Worm (Caenorhabditis elegans) whole organism, L1 larva: Measurements from ENCODE around the gene F55A11.7.

Source experiments
- C34B4.2 ChIP-seq: sonication (generic microtip); optimal IDR thresholded peaks from 2 replicates; lab custom pipeline; 2017; ENCODE audit warnings: mild to moderate bottlenecking, missing genetic modification characterization, missing compliant biosample characterization
- F16B12.6 ChIP-seq: fragments of 150-350 bp; optimal IDR thresholded peaks from 2 replicates; lab custom pipeline; 2014; ENCODE audit warnings: missing biosample characterization, missing genetic modification characterization
- aha-1 ChIP-seq: fragments of 150-350 bp; optimal IDR thresholded peaks from 2 replicates; lab custom pipeline; 2014; ENCODE audit warnings: missing biosample characterization, missing genetic modification characterization
- ama-1 ChIP-seq: fragments of 150-350 bp; optimal IDR thresholded peaks from 2 replicates; lab custom pipeline; 2014
- ceh-90 ChIP-seq: sonication (generic microtip); optimal IDR thresholded peaks from 2 replicates; lab custom pipeline; 2016; ENCODE audit warnings: missing genetic modification characterization, missing compliant biosample characterization
- efl-1 ChIP-seq, 4 experiments: fragments of 150-350 bp; optimal IDR thresholded peaks in 3 of 4; peaks in 1 of 4; 1 replicate in 1 of 4; 2 replicates in 3 of 4; lab custom pipeline; 2014; ENCODE audit warnings: missing biosample characterization in 2 of 4, missing genetic modification characterization in 2 of 4, missing genetic modification reagents in 2 of 4
- egl-13 ChIP-seq: sonication (generic microtip); optimal IDR thresholded peaks from 2 replicates; lab custom pipeline; 2016; ENCODE audit warnings: missing genotype, missing genetic modification reagents, missing genetic modification characterization, missing compliant biosample characterization
- egl-27 ChIP-seq, 2 experiments: fragments of 150-350 bp in 1 of 2; sonication (generic microtip); optimal IDR thresholded peaks; 3 replicates each; lab custom pipeline; 2017 to 2018; ENCODE audit warnings: missing biosample characterization in 2 of 2, missing genetic modification characterization in 2 of 2, missing genetic modification reagents in 2 of 2
- ets-5 ChIP-seq: fragments of 200-800 bp; sonication (Bioruptor generic); IDR thresholded peaks from 2 replicates; pipeline ENCODE4 v1.3.6; 2022; ENCODE audit warnings: missing genetic modification characterization, missing compliant biosample characterization
- fkh-4 ChIP-seq: sonication (generic microtip); optimal IDR thresholded peaks from 2 replicates; lab custom pipeline; 2016; ENCODE audit warnings: missing compliant biosample characterization, missing genetic modification characterization, borderline replicate concordance
- grh-1 ChIP-seq: fragments of 200-800 bp; sonication (Bioruptor generic); IDR thresholded peaks from 2 replicates; pipeline ENCODE4 v1.3.6; 2022; ENCODE audit warnings: missing genetic modification reagents, missing genetic modification characterization, missing compliant biosample characterization
- hlh-17 ChIP-seq: fragments of 200-800 bp; sonication (Bioruptor generic); optimal IDR thresholded peaks from 2 replicates; lab custom pipeline; 2018; ENCODE audit warnings: missing genetic modification characterization, mild to moderate bottlenecking, missing compliant biosample characterization, moderate library complexity, borderline replicate concordance
- hlh-4 ChIP-seq: sonication (generic microtip); optimal IDR thresholded peaks from 2 replicates; lab custom pipeline; 2016; ENCODE audit warnings: mild to moderate bottlenecking, missing genetic modification characterization, missing compliant biosample characterization
- hpl-2 ChIP-seq: fragments of 150-350 bp; optimal IDR thresholded peaks from 2 replicates; lab custom pipeline; 2014; ENCODE audit warnings: missing biosample characterization, missing genetic modification reagents, missing genetic modification characterization
- irx-1 ChIP-seq: sonication (generic microtip); optimal IDR thresholded peaks from 2 replicates; lab custom pipeline; 2016; ENCODE audit warnings: missing genetic modification characterization, missing compliant biosample characterization
- jun-1 ChIP-seq: fragments of 150-350 bp; optimal IDR thresholded peaks from 2 replicates; lab custom pipeline; 2014; ENCODE audit warnings: missing biosample characterization, missing genetic modification reagents, missing genetic modification characterization
- lin-14 ChIP-seq: fragments of 200-800 bp; sonication (Bioruptor generic); optimal IDR thresholded peaks from 2 replicates; lab custom pipeline; 2018; ENCODE audit warnings: mild to moderate bottlenecking, missing genetic modification characterization, moderate library complexity, missing compliant biosample characterization
- lir-3 ChIP-seq: sonication (generic microtip); optimal IDR thresholded peaks from 2 replicates; lab custom pipeline; 2016; ENCODE audit warnings: mild to moderate bottlenecking, missing genetic modification characterization, moderate library complexity, missing compliant biosample characterization; ENCODE audit not compliant: poor library complexity
- mdl-1 ChIP-seq, 2 experiments: fragments of 150-350 bp; optimal IDR thresholded peaks; 2 replicates each; lab custom pipeline; 2014 to 2017; ENCODE audit warnings: missing biosample characterization in 2 of 2, missing genetic modification characterization in 2 of 2, inconsistent platforms in 1 of 2
- mef-2 ChIP-seq: fragments of 150-350 bp; optimal IDR thresholded peaks from 2 replicates; lab custom pipeline; 2014; ENCODE audit warnings: missing biosample characterization, missing genetic modification characterization
- nhr-12 ChIP-seq: sonication (generic microtip); optimal IDR thresholded peaks from 2 replicates; lab custom pipeline; 2017; ENCODE audit warnings: missing biosample characterization, missing genetic modification characterization
- nhr-20 ChIP-seq: sonication (generic microtip); optimal IDR thresholded peaks from 2 replicates; lab custom pipeline; 2016; ENCODE audit warnings: mild to moderate bottlenecking, missing genetic modification characterization, missing compliant biosample characterization
- nhr-237 ChIP-seq: fragments of 150-350 bp; optimal IDR thresholded peaks from 2 replicates; lab custom pipeline; 2014; ENCODE audit warnings: missing biosample characterization, missing genetic modification characterization
- nhr-47 ChIP-seq: sonication (generic microtip); optimal IDR thresholded peaks from 2 replicates; lab custom pipeline; 2016; ENCODE audit warnings: mild to moderate bottlenecking, missing genetic modification characterization, moderate library complexity, missing compliant biosample characterization
- nhr-71 ChIP-seq: sonication (generic microtip); optimal IDR thresholded peaks from 2 replicates; lab custom pipeline; 2016; ENCODE audit warnings: mild to moderate bottlenecking, missing genetic modification characterization, moderate library complexity, missing compliant biosample characterization
- nhr-76 ChIP-seq: sonication (generic microtip); optimal IDR thresholded peaks from 2 replicates; lab custom pipeline; 2017; ENCODE audit warnings: missing biosample characterization, missing genetic modification characterization
- nhr-77 ChIP-seq: fragments of 150-350 bp; optimal IDR thresholded peaks from 2 replicates; lab custom pipeline; 2014; ENCODE audit warnings: missing biosample characterization, missing genetic modification characterization
- nhr-85 ChIP-seq: sonication (generic microtip); peaks from one replicate; lab custom pipeline; 2016; ENCODE audit warnings: missing genetic modification characterization, inconsistent platforms, missing compliant biosample characterization
- nhr-90 ChIP-seq: sonication (generic microtip); optimal IDR thresholded peaks from 2 replicates; lab custom pipeline; 2016; ENCODE audit warnings: mild to moderate bottlenecking, missing genetic modification characterization, missing compliant biosample characterization; ENCODE audit not compliant: poor library complexity
- pax-3 ChIP-seq: fragments of 200-800 bp; sonication (Bioruptor generic); optimal IDR thresholded peaks from 2 replicates; lab custom pipeline; 2018; ENCODE audit warnings: mild to moderate bottlenecking, missing genetic modification characterization, moderate library complexity, missing compliant biosample characterization
- pqm-1 ChIP-seq: sonication (generic microtip); optimal IDR thresholded peaks from 3 replicates; lab custom pipeline; 2017; ENCODE audit warnings: missing biosample characterization, missing genetic modification characterization
- rnt-1 ChIP-seq: sonication (generic microtip); optimal IDR thresholded peaks from 2 replicates; lab custom pipeline; 2016; ENCODE audit warnings: mild to moderate bottlenecking, missing genetic modification characterization, moderate library complexity, missing compliant biosample characterization
- skn-1 ChIP-seq: fragments of 150-350 bp; optimal IDR thresholded peaks from 2 replicates; lab custom pipeline; 2014; ENCODE audit warnings: missing biosample characterization, missing genetic modification characterization
- snpc-4 ChIP-seq: fragments of 150-350 bp; optimal IDR thresholded peaks from 2 replicates; lab custom pipeline; 2014; ENCODE audit warnings: missing biosample characterization, missing genetic modification characterization
- swsn-7 ChIP-seq: sonication (generic microtip); optimal IDR thresholded peaks from 2 replicates; lab custom pipeline; 2016; ENCODE audit warnings: missing genetic modification characterization, missing compliant biosample characterization
- tlp-1 ChIP-seq: fragments of 150-350 bp; optimal IDR thresholded peaks from 2 replicates; lab custom pipeline; 2014; ENCODE audit warnings: missing biosample characterization, missing genetic modification characterization
- unc-130 ChIP-seq: fragments of 150-350 bp; optimal IDR thresholded peaks from 2 replicates; lab custom pipeline; 2017; ENCODE audit warnings: missing biosample characterization, missing genetic modification characterization, inconsistent platforms
- unc-62 ChIP-seq: fragments of 150-350 bp; optimal IDR thresholded peaks from 2 replicates; lab custom pipeline; 2014; ENCODE audit warnings: missing biosample characterization, missing genetic modification reagents, missing genetic modification characterization
- unc-86 ChIP-seq: sonication (generic microtip); optimal IDR thresholded peaks from 2 replicates; lab custom pipeline; 2016; ENCODE audit warnings: missing genetic modification characterization, missing compliant biosample characterization
- unc-98 ChIP-seq: fragments of 200-800 bp; sonication (Bioruptor generic); IDR thresholded peaks from 2 replicates; pipeline ENCODE4 v1.3.6; 2022; ENCODE audit warnings: missing genetic modification characterization, missing compliant biosample characterization
- vab-15 ChIP-seq: sonication (generic microtip); optimal IDR thresholded peaks from 2 replicates; lab custom pipeline; 2017; ENCODE audit warnings: missing genotype, mild to moderate bottlenecking, missing genetic modification characterization, missing compliant biosample characterization
- xbp-1 ChIP-seq: sonication (generic microtip); optimal IDR thresholded peaks from 2 replicates; lab custom pipeline; 2016; ENCODE audit warnings: missing genetic modification characterization, missing compliant biosample characterization
- zip-4 ChIP-seq: fragments of 200-800 bp; sonication (Bioruptor generic); optimal IDR thresholded peaks from 2 replicates; lab custom pipeline; 2018; ENCODE audit warnings: mild to moderate bottlenecking, missing genetic modification characterization, moderate library complexity, missing compliant biosample characterization
- ztf-4 ChIP-seq: fragments of 150-350 bp; optimal IDR thresholded peaks from 2 replicates; lab custom pipeline; 2014; ENCODE audit warnings: missing biosample characterization, missing genetic modification characterization

F55A11.7 gene

ce11 chrV:11817263-11817726, 30.1 kb upstream of the F55A11.7 start (continued):
- TF ChIP-seq nhr-77 (tag; lab: Kevin White, UChicago) (no peak), F16B12.6 (tag; lab: Kevin White, UChicago) (no peak), nhr-47 (peak; percentile 2), ceh-90 (tag; lab: Kevin White, UChicago) (no peak), nhr-71 (tag; lab: Kevin White, UChicago) (peak; percentile 19), egl-27 (tag; optimal IDR thresholded peaks at IDR 0.05; lab: Kevin White, UChicago) (no peak)

ce11 chrV:11815566-11815965, 28.3 kb upstream of the F55A11.7 start:
- TF ChIP-seq pqm-1 (no peak), ets-5 (no peak), snpc-4 (tag; lab: Kevin White, UChicago) (no peak), hlh-17 (no peak), hpl-2 (GFP tag; lab: Kevin White, UChicago) (no peak), fkh-4 (tag; lab: Kevin White, UChicago) (no peak), nhr-77 (tag; lab: Kevin White, UChicago) (no peak), tlp-1 (tag; lab: Kevin White, UChicago) (no peak), unc-98 (GFP tag; lab: Robert Waterston, UW) (no peak), ama-1 (lab: Kevin White, UChicago) (no peak), swsn-7 (no peak), mdl-1 (tag; optimal IDR thresholded peaks at IDR 0.05; lab: Kevin White, UChicago) (no peak), unc-130 (no peak), ztf-4 (tag; lab: Kevin White, UChicago) (no peak), nhr-76 (tag; lab: Kevin White, UChicago) (no peak), nhr-12 (tag; lab: Kevin White, UChicago) (no peak), hlh-4 (no peak)

ce11 chrV:11811921-11812320, 24.7 kb upstream of the F55A11.7 start, which contains the start of gene D2023.3:
TSS of gene D2023.3 (minus strand) at chrV:11812021.
- TF ChIP-seq unc-86 (tag; lab: Kevin White, UChicago): peak; percentile 22
- TF ChIP-seq hlh-17: no peak
- TF ChIP-seq skn-1 (tag; lab: Kevin White, UChicago): no peak
- peak; percentile 41 for TF ChIP-seq lin-14

- TF ChIP-seq xbp-1: no peak
- TF ChIP-seq nhr-90 (tag; lab: Kevin White, UChicago): no peak
- no peak for TF ChIP-seq efl-1 (optimal IDR thresholded peaks at IDR 0.05; lab: Kevin White, UChicago)
- peak in 1 of 2 experiments; percentile 80 for TF ChIP-seq efl-1 (GFP tag; optimal IDR thresholded peaks at IDR 0.05 in 1 of 2; lab: Kevin White, UChicago)
- no peak for TF ChIP-seq skn-1 (tag; lab: Kevin White, UChicago)
- peak; percentile 2 for TF ChIP-seq unc-86 (tag; lab: Kevin White, UChicago)
- peak; percentile 67 for TF ChIP-seq lin-14
- TF ChIP-seq aha-1 (tag; lab: Kevin White, UChicago): no peak
- TF ChIP-seq irx-1 (tag; lab: Kevin White, UChicago): peak; percentile 9
Observed at ce11 chrV:11809935-11810334, 22.7 kb upstream of the F55A11.7 start.

DNA sequence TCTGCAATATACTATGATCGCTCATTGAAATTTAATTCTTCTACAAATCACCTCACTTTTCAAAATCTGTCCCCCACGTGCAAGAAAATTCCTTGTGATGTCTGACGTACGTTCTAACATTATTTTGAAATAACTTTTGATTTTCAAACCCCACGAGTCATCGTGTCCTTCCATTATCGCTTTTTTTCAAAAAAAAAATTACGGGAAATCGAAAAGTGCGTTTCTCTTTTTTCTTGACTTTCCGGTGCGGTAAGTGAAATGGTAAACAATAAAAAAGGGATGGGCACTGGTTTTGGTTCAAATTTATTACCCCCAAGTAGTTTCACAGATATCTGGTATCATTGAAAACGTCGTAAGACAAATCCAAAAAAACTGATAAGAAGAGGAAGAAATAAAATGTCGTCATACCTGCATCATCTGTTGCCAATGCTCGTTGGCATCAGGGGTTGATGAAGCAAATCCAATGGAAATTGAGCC, 16.3 kb upstream of the F55A11.7 start:
- TF ChIP-seq swsn-7 (no peak), unc-130 (no peak), nhr-20 (tag; lab: Kevin White, UChicago) (peak; percentile 86), irx-1 (tag; lab: Kevin White, UChicago) (no peak), unc-86 (tag; lab: Kevin White, UChicago) (no peak), C34B4.2 (no peak), unc-62 (GFP tag; lab: Kevin White, UChicago) (no peak), ztf-4 (tag; lab: Kevin White, UChicago) (no peak), zip-4 (GFP tag; lab: Kevin White, UChicago) (no peak), lir-3 (tag; lab: Kevin White, UChicago) (no peak), egl-13 (tag; lab: Kevin White, UChicago) (no peak), rnt-1 (tag; lab: Kevin White, UChicago) (no peak), pax-3 (no peak), aha-1 (tag; lab: Kevin White, UChicago) (no peak), nhr-47 (peak; percentile 49), mef-2 (tag; lab: Kevin White, UChicago) (no peak), ceh-90 (tag; lab: Kevin White, UChicago) (no peak), nhr-237 (tag; lab: Kevin White, UChicago) (no peak), vab-15 (tag; lab: Kevin White, UChicago) (no peak), nhr-85 (tag; lab: Kevin White, UChicago) (peak; percentile 95), hpl-2 (GFP tag; lab: Kevin White, UChicago) (no peak), grh-1 (GFP tag; lab: Robert Waterston, UW) (0 out of 2 replicates have a peak, but pooled peaks have one; percentile 24), skn-1 (tag; lab: Kevin White, UChicago) (no peak), hlh-4 (no peak), jun-1 (no peak)
